Fruit fly (Drosophila melanogaster) whole organism, embryonic: ENCODE results near the gene CG5808.

Source experiments
- Ada2b ChIP-seq: fragments of 200-800 bp; sonication (Bioruptor generic); IDR thresholded peaks from 2 replicates; pipeline ENCODE4 v1.3.6; 2022; ENCODE audit warnings: missing biosample characterization, missing genetic modification characterization
- Atf-2 ChIP-seq: fragments of 200-800 bp; sonication (Bioruptor generic); optimal IDR thresholded peaks from 2 replicates; lab custom pipeline; 2016; ENCODE audit warnings: missing biosample characterization, missing genetic modification characterization
- CG11093 ChIP-seq: fragments of 200-800 bp; sonication (Bioruptor generic); IDR thresholded peaks from 3 replicates; pipeline ENCODE4 v1.3.6; 2022; ENCODE audit warnings: missing biosample characterization, missing genetic modification characterization
- CG12104 ChIP-seq: fragments of 200-800 bp; sonication (Bioruptor generic); optimal IDR thresholded peaks from 3 replicates; lab custom pipeline; 2016; ENCODE audit warnings: missing biosample characterization, missing genetic modification characterization
- CG12744 ChIP-seq: fragments of 200-800 bp; sonication (Bioruptor generic); optimal IDR thresholded peaks from 2 replicates; lab custom pipeline; 2016; ENCODE audit warnings: missing biosample characterization, missing genetic modification characterization
- CG13287 ChIP-seq: fragments of 200-800 bp; sonication (Bioruptor generic); IDR thresholded peaks from 2 replicates; pipeline ENCODE4 v1.3.6; 2022; ENCODE audit warnings: missing biosample characterization, missing genetic modification characterization; ENCODE audit not compliant: partially characterized antibody
- CG13624 ChIP-seq: fragments of 200-800 bp; sonication (Bioruptor generic); optimal IDR thresholded peaks from 2 replicates; lab custom pipeline; 2016; ENCODE audit warnings: missing biosample characterization, missing genetic modification characterization
- CG15073 ChIP-seq: fragments of 200-800 bp; sonication (Bioruptor generic); optimal IDR thresholded peaks from 2 replicates; lab custom pipeline; 2016; ENCODE audit warnings: missing biosample characterization, missing genetic modification characterization
- CG15601 ChIP-seq: fragments of 200-800 bp; sonication (Bioruptor generic); optimal IDR thresholded peaks from 3 replicates; lab custom pipeline; 2019; ENCODE audit warnings: missing biosample characterization, mild to moderate bottlenecking, missing genetic modification characterization, moderate library complexity
- CG17186 ChIP-seq: fragments of 200-800 bp; sonication (Bioruptor generic); optimal IDR thresholded peaks from 3 replicates; lab custom pipeline; 2017; ENCODE audit warnings: missing biosample characterization, missing genetic modification reagents, missing genetic modification characterization
- CG17359 ChIP-seq: fragments of 200-800 bp; sonication (Bioruptor generic); optimal IDR thresholded peaks from 3 replicates; lab custom pipeline; 2018; ENCODE audit warnings: missing biosample characterization, mild to moderate bottlenecking, missing genetic modification characterization, moderate library complexity
- CG17385 ChIP-seq: fragments of 200-800 bp; sonication (Bioruptor generic); optimal IDR thresholded peaks from 3 replicates; lab custom pipeline; 2018; ENCODE audit warnings: missing biosample characterization, mild to moderate bottlenecking, missing genetic modification characterization
- CG2202 ChIP-seq: fragments of 200-800 bp; sonication (Bioruptor generic); optimal IDR thresholded peaks from 2 replicates; lab custom pipeline; 2018; ENCODE audit warnings: missing biosample characterization, mild to moderate bottlenecking, missing genetic modification characterization
- CG33213 ChIP-seq: fragments of 200-800 bp; sonication (Bioruptor generic); optimal IDR thresholded peaks from 3 replicates; lab custom pipeline; 2016; ENCODE audit warnings: missing biosample characterization, missing genetic modification characterization
- CG4707 ChIP-seq: fragments of 200-800 bp; sonication (Bioruptor generic); optimal IDR thresholded peaks from 2 replicates; lab custom pipeline; 2018; ENCODE audit warnings: missing biosample characterization, mild to moderate bottlenecking, missing genetic modification characterization, moderate library complexity
- CG4820 ChIP-seq: fragments of 200-800 bp; sonication (Bioruptor generic); optimal IDR thresholded peaks from 3 replicates; lab custom pipeline; 2016; ENCODE audit warnings: missing biosample characterization, missing genetic modification characterization
- CG6654 ChIP-seq: fragments of 200-800 bp; sonication (Bioruptor generic); optimal IDR thresholded peaks from 2 replicates; lab custom pipeline; 2017; ENCODE audit warnings: missing biosample characterization, mild to moderate bottlenecking, missing genetic modification characterization
- CG9817 ChIP-seq: fragments of 200-800 bp; sonication (Bioruptor generic); optimal IDR thresholded peaks from 2 replicates; lab custom pipeline; 2018; ENCODE audit warnings: missing biosample characterization, mild to moderate bottlenecking, missing genetic modification characterization, moderate library complexity
- Dek ChIP-seq: fragments of 200-800 bp; sonication (Bioruptor generic); optimal IDR thresholded peaks from 3 replicates; lab custom pipeline; 2019; ENCODE audit warnings: missing biosample characterization, mild to moderate bottlenecking, missing genetic modification characterization, moderate library complexity
- Hey ChIP-seq: fragments of 200-800 bp; sonication (Bioruptor generic); optimal IDR thresholded peaks from 3 replicates; lab custom pipeline; 2018; ENCODE audit warnings: missing biosample characterization, mild to moderate bottlenecking, missing genetic modification characterization
- HmgD ChIP-seq: fragments of 200-800 bp; sonication (Bioruptor generic); optimal IDR thresholded peaks from 3 replicates; lab custom pipeline; 2016; ENCODE audit warnings: missing biosample characterization, missing genetic modification characterization
- Hr39 ChIP-seq: fragments of >200 bp; optimal IDR thresholded peaks from 2 replicates; lab custom pipeline; 2017
- Hr78 ChIP-seq, 2 experiments: fragments of 200-800 bp in 1 of 2; fragments of >200 bp in 1 of 2; sonication (Bioruptor generic) in 1 of 2; optimal IDR thresholded peaks; 2 replicates each; lab custom pipeline; 2017 to 2019; ENCODE audit warnings: missing biosample characterization in 2 of 2, missing genetic modification characterization in 2 of 2, mild to moderate bottlenecking in 1 of 2, moderate library complexity in 1 of 2
- Mad ChIP-seq: fragments of 200-800 bp; sonication (Bioruptor generic); optimal IDR thresholded peaks from 2 replicates; lab custom pipeline; 2016; ENCODE audit warnings: missing biosample characterization, missing genetic modification characterization
- Neu2 ChIP-seq: fragments of 200-800 bp; sonication (Bioruptor generic); optimal IDR thresholded peaks from 3 replicates; lab custom pipeline; 2016; ENCODE audit warnings: missing biosample characterization, missing genetic modification characterization, borderline replicate concordance
- Nf-YB ChIP-seq: fragments of 200-800 bp; sonication (Bioruptor generic); optimal IDR thresholded peaks from 3 replicates; lab custom pipeline; 2019; ENCODE audit warnings: missing biosample characterization, mild to moderate bottlenecking, missing genetic modification characterization, moderate library complexity
- Optix ChIP-seq: fragments of 200-800 bp; sonication (Bioruptor generic); IDR thresholded peaks from 3 replicates; pipeline ENCODE4 v1.3.6; 2022; ENCODE audit warnings: missing biosample characterization, missing genetic modification characterization
- Six4 ChIP-seq: fragments of 200-800 bp; sonication (Bioruptor generic); optimal IDR thresholded peaks from 2 replicates; lab custom pipeline; 2016; ENCODE audit warnings: missing biosample characterization, missing genetic modification characterization
- Trl ChIP-seq, 3 experiments: fragments of >200 bp in 2 of 3; fragments of 200-800 bp in 1 of 3; sonication (Bioruptor generic) in 1 of 3; optimal IDR thresholded peaks; 2 replicates in 1 of 3; 3 replicates in 2 of 3; lab custom pipeline; 2016 to 2017; ENCODE audit warnings: missing biosample characterization in 1 of 3, missing genetic modification characterization in 1 of 3
- cato ChIP-seq: fragments of 200-800 bp; sonication (Bioruptor generic); optimal IDR thresholded peaks from 2 replicates; lab custom pipeline; 2016; ENCODE audit warnings: missing biosample characterization, missing genetic modification characterization, borderline replicate concordance
- chm ChIP-seq: fragments of 200-800 bp; sonication (Bioruptor generic); IDR thresholded peaks from 2 replicates; pipeline ENCODE4 v1.3.6; 2022; ENCODE audit warnings: missing biosample characterization, missing genetic modification characterization
- croc ChIP-seq: fragments of 200-800 bp; sonication (Bioruptor generic); conservative IDR thresholded peaks from 3 replicates; pipeline ENCODE4 v1.3.6; 2022; ENCODE audit warnings: missing biosample characterization, missing genetic modification characterization
- dysf ChIP-seq: fragments of 200-800 bp; sonication (Bioruptor generic); IDR thresholded peaks from 3 replicates; pipeline ENCODE4 v1.3.6; 2022; ENCODE audit warnings: missing biosample characterization, missing genetic modification characterization
- en ChIP-seq: fragments of 200-800 bp; sonication (Bioruptor generic); optimal IDR thresholded peaks from 2 replicates; lab custom pipeline; 2016; ENCODE audit warnings: missing biosample characterization, missing genetic modification characterization
- eve ChIP-seq, 2 experiments: fragments of >200 bp; optimal IDR thresholded peaks; 2 replicates each; lab custom pipeline; 2017; ENCODE audit warnings: missing biosample characterization in 2 of 2, missing genetic modification characterization in 2 of 2
- exex ChIP-seq: fragments of 200-800 bp; sonication (Bioruptor generic); optimal IDR thresholded peaks from 4 replicates; lab custom pipeline; 2018; ENCODE audit warnings: missing biosample characterization, mild to moderate bottlenecking, missing genetic modification characterization, moderate library complexity
- gcm ChIP-seq: fragments of 200-800 bp; sonication (Bioruptor generic); optimal IDR thresholded peaks from 2 replicates; lab custom pipeline; 2019; ENCODE audit warnings: missing biosample characterization, mild to moderate bottlenecking, missing genetic modification characterization, moderate library complexity
- hkb ChIP-seq, 2 experiments: fragments of 200-800 bp in 1 of 2; fragments of >200 bp in 1 of 2; sonication (Bioruptor generic) in 1 of 2; IDR thresholded peaks in 1 of 2; optimal IDR thresholded peaks in 1 of 2; 2 replicates each; pipeline versions ENCODE4 v1.3.6 to Lab custom; 2017 to 2022; ENCODE audit warnings: missing biosample characterization in 1 of 2, missing genetic modification characterization in 1 of 2
- hth ChIP-seq: fragments of >200 bp; optimal IDR thresholded peaks from 2 replicates; lab custom pipeline; 2017; ENCODE audit warnings: inconsistent platforms
- kah ChIP-seq: fragments of 200-800 bp; sonication (Bioruptor generic); optimal IDR thresholded peaks from 2 replicates; lab custom pipeline; 2018; ENCODE audit warnings: missing biosample characterization, mild to moderate bottlenecking, missing genetic modification characterization
- lola ChIP-seq, 3 experiments: fragments of >200 bp in 2 of 3; fragments of 200-800 bp in 1 of 3; sonication (Bioruptor generic) in 1 of 3; optimal IDR thresholded peaks; 2 replicates each; lab custom pipeline; 2017 to 2019; ENCODE audit warnings: missing biosample characterization in 3 of 3, missing genetic modification characterization in 3 of 3, mild to moderate bottlenecking in 1 of 3, moderate library complexity in 1 of 3
- maf-S ChIP-seq: fragments of 200-800 bp; sonication (Bioruptor generic); optimal IDR thresholded peaks from 2 replicates; lab custom pipeline; 2016; ENCODE audit warnings: missing biosample characterization, missing genetic modification characterization
- oc ChIP-seq: fragments of 200-800 bp; sonication (Bioruptor generic); optimal IDR thresholded peaks from 2 replicates; lab custom pipeline; 2018; ENCODE audit warnings: missing biosample characterization, mild to moderate bottlenecking, missing genetic modification characterization, moderate library complexity
- rib ChIP-seq: fragments of 200-800 bp; sonication (Bioruptor generic); IDR thresholded peaks from 2 replicates; pipeline ENCODE4 v1.3.6; 2022; ENCODE audit warnings: missing biosample characterization, missing genetic modification characterization
- sug ChIP-seq: fragments of 200-800 bp; optimal IDR thresholded peaks from 2 replicates; lab custom pipeline; 2019; ENCODE audit warnings: missing biosample characterization, mild to moderate bottlenecking, missing genetic modification characterization, moderate library complexity
- zf30C ChIP-seq: fragments of 200-800 bp; sonication (Bioruptor generic); optimal IDR thresholded peaks from 3 replicates; lab custom pipeline; 2018; ENCODE audit warnings: missing biosample characterization, mild to moderate bottlenecking, missing genetic modification characterization
- zfh2 ChIP-seq: fragments of 200-800 bp; sonication (Bioruptor generic); optimal IDR thresholded peaks from 2 replicates; lab custom pipeline; 2016; ENCODE audit warnings: missing biosample characterization, missing genetic modification characterization

The CG5808 gene

DNA sequence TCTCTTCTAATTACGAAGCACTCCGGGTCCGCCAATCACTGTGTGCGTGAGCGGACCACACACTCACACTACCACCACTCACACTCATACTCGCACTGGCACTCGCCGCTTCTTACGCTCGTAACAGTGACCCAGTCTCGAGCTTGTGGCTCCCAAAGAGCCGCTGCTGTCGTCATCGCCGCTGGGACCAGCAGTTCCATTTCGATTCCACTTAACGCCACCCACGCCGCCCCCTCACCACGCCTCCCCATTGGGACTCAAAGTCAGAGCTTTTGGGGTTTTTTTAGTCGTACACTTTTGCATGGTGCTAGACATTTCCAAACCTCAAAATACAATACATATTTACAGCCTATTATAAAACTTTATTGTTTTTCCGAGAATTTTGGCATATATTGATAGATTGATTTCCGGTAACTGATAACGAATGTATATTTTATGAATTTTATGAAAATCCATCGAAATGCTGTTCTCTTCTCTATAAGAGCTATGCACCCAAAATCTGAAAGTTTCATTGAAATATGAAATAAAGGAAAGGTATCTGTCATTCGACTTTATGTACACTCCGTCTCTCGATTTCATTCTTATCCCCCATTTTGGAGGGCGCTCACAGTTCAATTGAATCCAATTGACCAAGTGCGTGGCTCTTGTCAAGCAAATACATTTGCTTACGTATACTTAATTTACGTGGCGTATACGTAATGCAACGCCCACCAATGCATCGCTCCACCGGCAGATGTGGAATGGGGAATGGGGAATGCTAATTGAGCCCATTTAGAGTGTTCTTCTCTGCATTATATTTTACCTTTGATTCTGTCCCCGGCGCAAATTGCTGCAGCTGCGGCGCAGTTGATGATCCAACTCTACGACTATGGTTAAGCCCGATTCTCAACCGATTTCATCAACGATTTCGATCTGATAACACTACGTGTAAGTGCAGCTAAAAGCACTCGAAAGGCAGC, 45.3 kb downstream of the CG5808 start, which contains the start of gene CG42331 (continued):
- peak; percentile 29 for TF ChIP-seq Nf-YB
- peak; percentile 63 for TF ChIP-seq CG13624 (GFP tag; lab: Kevin White, UChicago)
- TF ChIP-seq CG15601 (tag; lab: Kevin White, UChicago): peak; percentile 31
- peak; percentile 11 for TF ChIP-seq CG12744
- TF ChIP-seq Six4 (GFP tag; lab: Kevin White, UChicago): peak; percentile 11
- peak; percentile 57 for TF ChIP-seq gcm (GFP tag; lab: Kevin White, UChicago)
- TF ChIP-seq CG17385 (GFP tag; lab: Kevin White, UChicago): peak; percentile 51
- peak; percentile 57 for TF ChIP-seq CG17359
- TF ChIP-seq Dek (tag; lab: Kevin White, UChicago): peak; percentile 60
- peak; percentile 59 for TF ChIP-seq CG9817 (tag; lab: Kevin White, UChicago)
- peak in 1 of 2 experiments; percentile 61 for TF ChIP-seq eve (GFP tag; optimal IDR thresholded peaks at IDR 0.05; lab: Kevin White, UChicago)
- TF ChIP-seq Atf-2 (GFP tag; lab: Kevin White, UChicago): peak; percentile 53
- TF ChIP-seq oc (tag; lab: Kevin White, UChicago): peak; percentile 13
- no peak for TF ChIP-seq CG13287 (GFP tag; lab: Robert Waterston, UW)
- peak; percentile 26 for TF ChIP-seq cato (GFP tag; lab: Kevin White, UChicago)
- TF ChIP-seq CG12104: peak; percentile 50
- TF ChIP-seq dysf: peak; percentile 83
- TF ChIP-seq Mad (GFP tag; lab: Kevin White, UChicago): no peak
- peak; percentile 54 for TF ChIP-seq CG4820 (GFP tag; lab: Kevin White, UChicago)
- peak; percentile 6 for TF ChIP-seq CG6654 (GFP tag; lab: Kevin White, UChicago)
- TF ChIP-seq Trl (optimal IDR thresholded peaks at IDR 0.05; lab: Kevin White, UChicago): peak; percentile 35 to 60
- peak; percentile 27 for TF ChIP-seq Trl (GFP tag; optimal IDR thresholded peaks at IDR 0.05; lab: Kevin White, UChicago)
- TF ChIP-seq Hr78 (GFP tag; optimal IDR thresholded peaks at IDR 0.05; lab: Kevin White, UChicago): peak in 1 of 2 experiments; percentile 64
- TF ChIP-seq CG4707 (GFP tag; lab: Kevin White, UChicago): no peak
- no peak for TF ChIP-seq hkb (optimal IDR thresholded peaks at IDR 0.05; lab: Kevin White, UChicago)
- TF ChIP-seq hkb (GFP tag; IDR thresholded peaks at IDR 0.05; lab: Robert Waterston, UW): peak; percentile 61
- TF ChIP-seq zf30C (GFP tag; lab: Kevin White, UChicago): no peak
- TF ChIP-seq Ada2b: peak; percentile 45
- TF ChIP-seq kah (GFP tag; lab: Kevin White, UChicago): no peak
- no peak for TF ChIP-seq Neu2 (GFP tag; lab: Kevin White, UChicago)
- TF ChIP-seq zfh2 (GFP tag; lab: Kevin White, UChicago): peak; percentile 28
- TF ChIP-seq chm (GFP tag; lab: Robert Waterston, UW): peak; percentile 18; the same call in 1 of the 2 replicates
- TF ChIP-seq rib (GFP tag; lab: Robert Waterston, UW): no peak
- TF ChIP-seq CG17186 (GFP tag; lab: Kevin White, UChicago): no peak
- no peak for TF ChIP-seq CG15073
- peak; percentile 95 for TF ChIP-seq Hey
- peak; percentile 37; the same call in 2 of the 3 replicates for TF ChIP-seq croc (GFP tag; lab: Robert Waterston, UW)
- TF ChIP-seq lola (GFP tag; optimal IDR thresholded peaks at IDR 0.05; lab: Kevin White, UChicago): no peak
- TF ChIP-seq sug: peak; percentile 92
- no peak for TF ChIP-seq CG2202
- TF ChIP-seq Hr39 (lab: Kevin White, UChicago): no peak
- no peak for TF ChIP-seq CG33213
- no peak for TF ChIP-seq hth (lab: Kevin White, UChicago)
- TF ChIP-seq maf-S (GFP tag; lab: Kevin White, UChicago): peak; percentile 21
- TF ChIP-seq Optix (GFP tag; lab: Robert Waterston, UW): no peak
- TF ChIP-seq exex (tag; lab: Kevin White, UChicago): peak; percentile 65
- peak; percentile 57 for TF ChIP-seq en (GFP tag; lab: Kevin White, UChicago)
- TF ChIP-seq CG11093 (GFP tag; lab: Robert Waterston, UW): 0 out of 3 replicates have a peak, but pooled peaks have one; percentile 33
- TF ChIP-seq HmgD (GFP tag; lab: Kevin White, UChicago): no peak
